Worm (Caenorhabditis elegans): ENCODE results near the gene T24A6.17.

The T24A6.17 gene

ce11 chrV:3594936-3595335 is 30.7 kb upstream of the T24A6.17 start, which contains the start of gene srh-213:
Gene srh-213, minus strand, starts transcription at chrV:3595036.
- no peak for TF ChIP-seq nhr-28 (tag; optimal IDR thresholded peaks at IDR 0.05)
- TF ChIP-seq nfya-1 (tag; optimal IDR thresholded peaks at IDR 0.05; ENCODE audit: insufficient read depth): no peak
- no peak for TF ChIP-seq fkh-2 (tag; optimal IDR thresholded peaks at IDR 0.05)

- no peak for TF ChIP-seq nhr-23 (tag; optimal IDR thresholded peaks at IDR 0.05)
- no peak for TF ChIP-seq egl-27 (tag; optimal IDR thresholded peaks at IDR 0.05)
- TF ChIP-seq nhr-25 (tag; optimal IDR thresholded peaks at IDR 0.05): no peak
- TF ChIP-seq eor-1 (tag; optimal IDR thresholded peaks at IDR 0.05): no peak
- no peak for TF ChIP-seq egl-5 (tag; optimal IDR thresholded peaks at IDR 0.05)
Measured at ce11 chrV:3592099-3592498, 27.9 kb upstream of the T24A6.17 start, which contains the start of gene T22F3.12. Gene T22F3.12, minus strand, starts transcription at chrV:3592199.

ce11 chrV:3588223-3588622 is 24.0 kb upstream of the T24A6.17 start:
- peak; percentile 5 for TF ChIP-seq nfya-1 (tag; optimal IDR thresholded peaks at IDR 0.05; ENCODE audit: insufficient read depth)
- TF ChIP-seq eor-1 (tag; optimal IDR thresholded peaks at IDR 0.05): no peak
- TF ChIP-seq nhr-43 (tag; optimal IDR thresholded peaks at IDR 0.05; ENCODE audit: poor library complexity, severe bottlenecking): peak; percentile 60

- no peak for TF ChIP-seq ceh-9 (tag; optimal IDR thresholded peaks at IDR 0.05)
- TF ChIP-seq tbx-2 (tag; optimal IDR thresholded peaks at IDR 0.05): no peak
- peak; percentile 1 for TF ChIP-seq nhr-43 (tag; optimal IDR thresholded peaks at IDR 0.05; ENCODE audit: poor library complexity, severe bottlenecking)
- no peak for TF ChIP-seq mml-1 (tag; optimal IDR thresholded peaks at IDR 0.05)
- TF ChIP-seq hmg-11 (tag; optimal IDR thresholded peaks at IDR 0.05): peak; percentile 11
- TF ChIP-seq nfya-1 (tag; optimal IDR thresholded peaks at IDR 0.05; ENCODE audit: insufficient read depth): peak; percentile 33
- TF ChIP-seq fkh-2 (tag; optimal IDR thresholded peaks at IDR 0.05): no peak
- TF ChIP-seq nhr-23 (tag; optimal IDR thresholded peaks at IDR 0.05): peak; percentile 17
- no peak for TF ChIP-seq nhr-12 (tag; optimal IDR thresholded peaks at IDR 0.05)
- peak; percentile 24 for TF ChIP-seq pha-4 (tag; optimal IDR thresholded peaks at IDR 0.05)
- peak; percentile 10 for TF ChIP-seq pqm-1 (tag; optimal IDR thresholded peaks at IDR 0.05)
- no peak for TF ChIP-seq aly-2 (tag; optimal IDR thresholded peaks at IDR 0.05)
- no peak for TF ChIP-seq lsy-12 (tag; optimal IDR thresholded peaks at IDR 0.05)
- TF ChIP-seq elt-2 (tag; optimal IDR thresholded peaks at IDR 0.05): peak; percentile 20
- no peak for TF ChIP-seq zag-1 (tag; optimal IDR thresholded peaks at IDR 0.05)
Measured at ce11 chrV:3587633-3588032, 23.4 kb upstream of the T24A6.17 start.

ce11 chrV:3586014-3586689 is 21.9 kb upstream of the T24A6.17 start, which contains the start of the genes rpl-11.1 and T22F3.2:
Gene rpl-11.1, minus strand, starts transcription at chrV:3586064.
Gene T22F3.2, plus strand, starts transcription at chrV:3586639.
- TF ChIP-seq ceh-82 (tag; optimal IDR thresholded peaks at IDR 0.05) (no peak), mdl-1 (tag; optimal IDR thresholded peaks at IDR 0.05) (no peak), eor-1 (tag; optimal IDR thresholded peaks at IDR 0.05) (no peak), pha-4 (tag; optimal IDR thresholded peaks at IDR 0.05) (peak; percentile 24), elt-3 (tag; optimal IDR thresholded peaks at IDR 0.05) (no peak), nfya-1 (tag; optimal IDR thresholded peaks at IDR 0.05; ENCODE audit: insufficient read depth) (peak; percentile 47), hmg-11 (tag; optimal IDR thresholded peaks at IDR 0.05) (peak; percentile 25), fos-1 (tag; optimal IDR thresholded peaks at IDR 0.05) (no peak)

- TF ChIP-seq ztf-4 (tag; optimal IDR thresholded peaks at IDR 0.05) (no peak), aly-2 (tag; optimal IDR thresholded peaks at IDR 0.05) (peak; percentile 49), pqm-1 (tag; optimal IDR thresholded peaks at IDR 0.05) (no peak), R02D3.7 (tag; optimal IDR thresholded peaks at IDR 0.05) (no peak), ama-1 (optimal IDR thresholded peaks at IDR 0.05) (peak; percentile 15)
Measured at ce11 chrV:3585011-3585410, 20.8 kb upstream of the T24A6.17 start.

DNA sequence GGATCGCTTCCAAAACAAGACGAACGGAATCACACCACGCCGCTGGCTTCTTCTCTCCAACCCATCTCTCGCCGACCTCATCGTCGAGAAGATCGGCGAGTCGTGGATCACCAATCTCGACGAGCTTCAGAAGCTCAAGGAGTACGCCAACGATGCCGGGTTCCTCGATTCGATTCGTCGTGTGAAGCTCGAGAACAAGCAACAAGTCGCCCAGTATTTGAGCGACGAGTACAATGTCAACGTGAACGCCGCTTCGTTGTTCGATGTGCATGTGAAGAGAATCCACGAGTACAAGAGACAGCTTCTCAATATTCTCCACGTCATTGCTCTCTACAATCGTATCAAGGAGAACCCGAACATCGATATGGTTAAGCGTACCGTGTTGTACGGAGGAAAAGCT is 19.4 kb upstream of the T24A6.17 start:
- TF ChIP-seq nhr-43 (tag; optimal IDR thresholded peaks at IDR 0.05; ENCODE audit: poor library complexity, severe bottlenecking) (no peak), nhr-28 (tag; optimal IDR thresholded peaks at IDR 0.05) (no peak), ama-1 (optimal IDR thresholded peaks at IDR 0.05) (no peak)

All from whole organism, L3 larva.